Worm (Caenorhabditis elegans): ENCODE data around the gene Y75B7B.2.

- TF ChIP-seq F13H6.1 (tag; optimal IDR thresholded peaks at IDR 0.05) (no peak), unc-62 (GFP tag; optimal IDR thresholded peaks at IDR 0.05) (no peak), gmeb-1 (tag; optimal IDR thresholded peaks at IDR 0.05) (no peak), ztf-4 (tag; optimal IDR thresholded peaks at IDR 0.05) (no peak), lin-13 (GFP tag; optimal IDR thresholded peaks at IDR 0.05) (no peak)
These were observed 2.1 kb upstream of the Y75B7B.2 start for ce11 chrV:1277926-1278325.
